Fruit fly (Drosophila melanogaster) whole organism, embryonic: ENCODE results near the gene CG17764.

Experiments
- CG10543 ChIP-seq: fragments of 200-800 bp; sonication (Bioruptor generic); optimal IDR thresholded peaks from 3 replicates; lab custom pipeline; 2017; ENCODE audit warnings: missing biosample characterization, mild to moderate bottlenecking, missing genetic modification characterization, moderate library complexity
- CG11504 ChIP-seq: fragments of 200-800 bp; sonication (Bioruptor generic); optimal IDR thresholded peaks from 3 replicates; lab custom pipeline; 2019; ENCODE audit warnings: missing biosample characterization, mild to moderate bottlenecking, missing genetic modification characterization, moderate library complexity
- CG12659 ChIP-seq: fragments of 200-800 bp; sonication (Bioruptor generic); optimal IDR thresholded peaks from 3 replicates; lab custom pipeline; 2017; ENCODE audit warnings: mild to moderate bottlenecking, missing biosample characterization, missing genetic modification reagents, missing genetic modification characterization
- CG1647 ChIP-seq: fragments of 200-800 bp; sonication (Bioruptor generic); optimal IDR thresholded peaks from 3 replicates; lab custom pipeline; 2016; ENCODE audit warnings: missing biosample characterization, missing genetic modification characterization
- CG2116 ChIP-seq: fragments of 200-800 bp; sonication (Bioruptor generic); optimal IDR thresholded peaks from 3 replicates; lab custom pipeline; 2018; ENCODE audit warnings: missing biosample characterization, mild to moderate bottlenecking, missing genetic modification characterization
- CG2129 ChIP-seq: fragments of 200-800 bp; sonication (Bioruptor generic); IDR thresholded peaks from 2 replicates; pipeline ENCODE4 v1.3.6; 2022; ENCODE audit warnings: missing biosample characterization, missing genetic modification characterization; ENCODE audit not compliant: partially characterized antibody
- CG2678 ChIP-seq: fragments of 200-800 bp; sonication (Bioruptor generic); optimal IDR thresholded peaks from 3 replicates; lab custom pipeline; 2019; ENCODE audit warnings: missing biosample characterization, mild to moderate bottlenecking, missing genetic modification characterization, moderate library complexity
- CG4282 ChIP-seq: fragments of 200-800 bp; sonication (Bioruptor generic); optimal IDR thresholded peaks from 2 replicates; lab custom pipeline; 2016; ENCODE audit warnings: missing biosample characterization, missing genetic modification characterization
- CG7372 ChIP-seq: fragments of 200-800 bp; sonication (Bioruptor generic); IDR thresholded peaks from 2 replicates; pipeline ENCODE4 v1.3.6; 2022; ENCODE audit warnings: missing biosample characterization, missing genetic modification characterization
- CG7556 ChIP-seq: fragments of 200-800 bp; sonication (Bioruptor generic); optimal IDR thresholded peaks from 2 replicates; lab custom pipeline; 2017; ENCODE audit warnings: missing biosample characterization, mild to moderate bottlenecking, missing genetic modification characterization
- CG8388 ChIP-seq: fragments of 200-800 bp; sonication (Bioruptor generic); optimal IDR thresholded peaks from 2 replicates; lab custom pipeline; 2019; ENCODE audit warnings: missing biosample characterization, mild to moderate bottlenecking, missing genetic modification characterization, moderate library complexity
- CG9437 ChIP-seq: fragments of 200-800 bp; sonication (Bioruptor generic); optimal IDR thresholded peaks from 2 replicates; lab custom pipeline; 2018; ENCODE audit warnings: missing biosample characterization, mild to moderate bottlenecking, missing genetic modification characterization
- Dp ChIP-seq: fragments of 200-800 bp; sonication (Bioruptor generic); optimal IDR thresholded peaks from 2 replicates; lab custom pipeline; 2018; ENCODE audit warnings: missing biosample characterization, mild to moderate bottlenecking, missing genetic modification characterization, moderate library complexity
- E2f1 ChIP-seq: fragments of 200-800 bp; sonication (Bioruptor generic); IDR thresholded peaks from 2 replicates; pipeline ENCODE4 v1.3.6; 2022; ENCODE audit warnings: missing biosample characterization, missing genetic modification characterization
- Fer1 ChIP-seq: fragments of 200-800 bp; sonication (Bioruptor generic); optimal IDR thresholded peaks from 2 replicates; lab custom pipeline; 2017; ENCODE audit warnings: missing biosample characterization, mild to moderate bottlenecking, missing genetic modification characterization
- H15 ChIP-seq: fragments of 200-800 bp; sonication (Bioruptor generic); IDR thresholded peaks from 3 replicates; pipeline ENCODE4 v1.3.6; 2022; ENCODE audit warnings: missing biosample characterization, missing genetic modification characterization
- Hr39 ChIP-seq: fragments of >200 bp; optimal IDR thresholded peaks from 2 replicates; lab custom pipeline; 2017
- Hr78 ChIP-seq, 2 experiments: fragments of 200-800 bp in 1 of 2; fragments of >200 bp in 1 of 2; sonication (Bioruptor generic) in 1 of 2; optimal IDR thresholded peaks; 2 replicates each; lab custom pipeline; 2017 to 2019; ENCODE audit warnings: missing biosample characterization in 2 of 2, missing genetic modification characterization in 2 of 2, mild to moderate bottlenecking in 1 of 2, moderate library complexity in 1 of 2
- Mad ChIP-seq: fragments of 200-800 bp; sonication (Bioruptor generic); optimal IDR thresholded peaks from 2 replicates; lab custom pipeline; 2016; ENCODE audit warnings: missing biosample characterization, missing genetic modification characterization
- Opbp ChIP-seq: fragments of 200-800 bp; sonication (Bioruptor generic); IDR thresholded peaks from 3 replicates; pipeline ENCODE4 v1.3.6; 2022; ENCODE audit warnings: missing biosample characterization, missing genetic modification characterization; ENCODE audit not compliant: partially characterized antibody
- Six4 ChIP-seq: fragments of 200-800 bp; sonication (Bioruptor generic); optimal IDR thresholded peaks from 2 replicates; lab custom pipeline; 2016; ENCODE audit warnings: missing biosample characterization, missing genetic modification characterization
- Sox100B ChIP-seq: fragments of 200-800 bp; sonication (Bioruptor generic); optimal IDR thresholded peaks from 3 replicates; lab custom pipeline; 2018; ENCODE audit warnings: missing biosample characterization, mild to moderate bottlenecking, missing genetic modification characterization
- Ssrp ChIP-seq: fragments of 200-800 bp; sonication (Bioruptor generic); optimal IDR thresholded peaks from 2 replicates; lab custom pipeline; 2018; ENCODE audit warnings: missing biosample characterization, mild to moderate bottlenecking, missing genetic modification characterization, moderate library complexity
- ac ChIP-seq: fragments of 200-800 bp; sonication (Bioruptor generic); optimal IDR thresholded peaks from 3 replicates; lab custom pipeline; 2017; ENCODE audit warnings: missing biosample characterization, mild to moderate bottlenecking, missing genetic modification characterization
- ase ChIP-seq: fragments of 200-800 bp; sonication (Bioruptor generic); IDR thresholded peaks from 3 replicates; pipeline ENCODE4 v1.3.6; 2022; ENCODE audit warnings: missing biosample characterization, missing genetic modification characterization
- cad ChIP-seq: fragments of >200 bp; optimal IDR thresholded peaks from 2 replicates; lab custom pipeline; 2017; ENCODE audit warnings: missing biosample characterization, missing genetic modification characterization
- chn ChIP-seq: fragments of 200-800 bp; sonication (Bioruptor generic); optimal IDR thresholded peaks from 2 replicates; lab custom pipeline; 2016; ENCODE audit warnings: missing biosample characterization, missing genetic modification characterization
- crp ChIP-seq, 2 experiments: fragments of 200-800 bp; sonication (Bioruptor generic); optimal IDR thresholded peaks; 2 replicates in 1 of 2; 3 replicates in 1 of 2; lab custom pipeline; 2017; ENCODE audit warnings: missing biosample characterization in 2 of 2, missing genetic modification characterization in 2 of 2, mild to moderate bottlenecking in 1 of 2, moderate library complexity in 1 of 2
- danr ChIP-seq: fragments of 200-800 bp; sonication (Bioruptor generic); IDR thresholded peaks from 2 replicates; pipeline ENCODE4 v1.3.6; 2022; ENCODE audit warnings: missing biosample characterization, missing genetic modification characterization
- disco-r ChIP-seq: fragments of 200-800 bp; sonication (Bioruptor generic); optimal IDR thresholded peaks from 2 replicates; lab custom pipeline; 2016; ENCODE audit warnings: missing biosample characterization, missing genetic modification characterization
- dpn ChIP-seq, 2 experiments: fragments of 200-800 bp; sonication (Bioruptor generic); optimal IDR thresholded peaks; 3 replicates each; lab custom pipeline; 2016; ENCODE audit warnings: missing biosample characterization in 2 of 2, missing genetic modification characterization in 2 of 2
- dysf ChIP-seq: fragments of 200-800 bp; sonication (Bioruptor generic); IDR thresholded peaks from 3 replicates; pipeline ENCODE4 v1.3.6; 2022; ENCODE audit warnings: missing biosample characterization, missing genetic modification characterization
- eyg ChIP-seq: fragments of 200-800 bp; sonication (Bioruptor generic); optimal IDR thresholded peaks from 3 replicates; lab custom pipeline; 2016; ENCODE audit warnings: missing biosample characterization, missing genetic modification characterization
- gce ChIP-seq: fragments of 200-800 bp; sonication (Bioruptor generic); IDR thresholded peaks from 3 replicates; pipeline ENCODE4 v1.3.6; 2022; ENCODE audit warnings: missing biosample characterization, missing genetic modification characterization
- grau ChIP-seq: fragments of 200-800 bp; optimal IDR thresholded peaks from 3 replicates; lab custom pipeline; 2019; ENCODE audit warnings: missing biosample characterization, mild to moderate bottlenecking, missing genetic modification characterization, moderate library complexity
- gsb-n ChIP-seq: fragments of 200-800 bp; sonication (Bioruptor generic); optimal IDR thresholded peaks from 3 replicates; lab custom pipeline; 2018; ENCODE audit warnings: missing biosample characterization, mild to moderate bottlenecking, missing genetic modification characterization
- insv ChIP-seq, 2 experiments: fragments of 200-800 bp; sonication (Bioruptor generic); optimal IDR thresholded peaks; 3 replicates each; lab custom pipeline; 2016 to 2018; ENCODE audit warnings: missing biosample characterization in 2 of 2, missing genetic modification characterization in 2 of 2
- kah ChIP-seq: fragments of 200-800 bp; sonication (Bioruptor generic); optimal IDR thresholded peaks from 2 replicates; lab custom pipeline; 2018; ENCODE audit warnings: missing biosample characterization, mild to moderate bottlenecking, missing genetic modification characterization
- lbe ChIP-seq: fragments of 200-800 bp; sonication (Bioruptor generic); optimal IDR thresholded peaks from 2 replicates; lab custom pipeline; 2016; ENCODE audit warnings: missing biosample characterization, mild to moderate bottlenecking, missing genetic modification characterization
- lola ChIP-seq, 3 experiments: fragments of >200 bp in 2 of 3; fragments of 200-800 bp in 1 of 3; sonication (Bioruptor generic) in 1 of 3; optimal IDR thresholded peaks; 2 replicates each; lab custom pipeline; 2017 to 2019; ENCODE audit warnings: missing biosample characterization in 3 of 3, missing genetic modification characterization in 3 of 3, mild to moderate bottlenecking in 1 of 3, moderate library complexity in 1 of 3
- nmo ChIP-seq: fragments of 200-800 bp; sonication (Bioruptor generic); optimal IDR thresholded peaks from 2 replicates; lab custom pipeline; 2018; ENCODE audit warnings: missing biosample characterization, mild to moderate bottlenecking, missing genetic modification characterization, moderate library complexity
- pzg ChIP-seq: fragments of 200-800 bp; sonication (Bioruptor generic); optimal IDR thresholded peaks from 3 replicates; lab custom pipeline; 2018; ENCODE audit warnings: missing biosample characterization, mild to moderate bottlenecking, missing genetic modification characterization, moderate library complexity
- row ChIP-seq: fragments of 200-800 bp; sonication (Bioruptor generic); IDR thresholded peaks from 3 replicates; pipeline ENCODE4 v1.3.6; 2022; ENCODE audit warnings: missing biosample characterization, missing genetic modification characterization
- so ChIP-seq: fragments of 200-800 bp; sonication (Bioruptor generic); IDR thresholded peaks from 3 replicates; pipeline ENCODE4 v1.3.6; 2022; ENCODE audit warnings: missing biosample characterization, missing genetic modification characterization
- sug ChIP-seq: fragments of 200-800 bp; optimal IDR thresholded peaks from 2 replicates; lab custom pipeline; 2019; ENCODE audit warnings: missing biosample characterization, mild to moderate bottlenecking, missing genetic modification characterization, moderate library complexity
- tio ChIP-seq: fragments of 200-800 bp; sonication (Bioruptor generic); optimal IDR thresholded peaks from 2 replicates; lab custom pipeline; 2017; ENCODE audit warnings: missing biosample characterization, missing genetic modification characterization, inconsistent platforms
- usp ChIP-seq: fragments of >200 bp; optimal IDR thresholded peaks from 2 replicates; lab custom pipeline; 2017; ENCODE audit warnings: missing biosample characterization, missing genetic modification characterization
- wek ChIP-seq: fragments of 200-800 bp; sonication (Bioruptor generic); optimal IDR thresholded peaks from 3 replicates; lab custom pipeline; 2018; ENCODE audit warnings: missing biosample characterization, mild to moderate bottlenecking, missing genetic modification characterization, moderate library complexity
- yki ChIP-seq: fragments of >200 bp; optimal IDR thresholded peaks from 3 replicates; lab custom pipeline; 2018
- zf30C ChIP-seq: fragments of 200-800 bp; sonication (Bioruptor generic); optimal IDR thresholded peaks from 3 replicates; lab custom pipeline; 2018; ENCODE audit warnings: missing biosample characterization, mild to moderate bottlenecking, missing genetic modification characterization
- zfh1 ChIP-seq: fragments of 200-800 bp; sonication (Bioruptor generic); IDR thresholded peaks from 3 replicates; pipeline ENCODE4 v1.3.6; 2022; ENCODE audit warnings: missing biosample characterization, missing genetic modification characterization

CG17764 gene

DNA sequence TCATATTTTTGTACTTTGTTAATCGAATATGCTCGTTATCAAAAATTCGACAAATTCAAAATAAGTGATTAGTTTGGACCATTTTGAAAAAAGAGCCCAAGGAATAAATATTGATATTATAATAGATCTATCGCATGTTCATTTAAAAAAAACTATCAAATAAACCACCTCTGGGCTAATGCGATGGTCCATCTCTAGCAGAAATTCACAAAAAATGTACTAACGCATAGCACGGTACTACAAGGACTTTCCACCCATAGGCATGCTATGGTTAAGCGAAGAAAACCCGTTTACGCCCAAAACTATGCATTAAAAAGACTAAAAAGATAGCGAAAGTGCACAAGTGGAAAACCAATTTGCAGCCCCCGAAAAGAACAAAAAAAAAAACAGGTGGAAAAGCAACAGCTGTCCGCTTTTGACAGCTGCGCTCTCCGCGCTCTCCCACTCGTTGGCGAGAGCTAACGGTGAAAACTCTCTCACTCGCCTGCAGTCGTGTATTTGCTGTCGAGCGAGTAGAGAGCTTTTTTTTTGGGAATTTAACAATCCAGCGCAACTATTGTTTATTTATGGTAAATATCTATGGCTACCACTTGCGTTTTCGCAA is 25.1 kb upstream of the CG17764 start, which contains the start of gene CanB (continued):
- TF ChIP-seq usp (GFP tag; lab: Kevin White, UChicago) (no peak), dpn (GFP tag; optimal IDR thresholded peaks at IDR 0.05; lab: Kevin White, UChicago) (no peak), grau (tag; lab: Kevin White, UChicago) (no peak), CG9437 (GFP tag; lab: Kevin White, UChicago) (no peak), Ssrp (tag; lab: Kevin White, UChicago) (no peak), H15 (GFP tag; lab: Robert Waterston, UW) (no peak), CG2678 (tag; lab: Kevin White, UChicago) (peak; percentile 9), cad (no peak), Six4 (GFP tag; lab: Kevin White, UChicago) (no peak), CG8388 (GFP tag; lab: Kevin White, UChicago) (no peak), CG4282 (GFP tag; lab: Kevin White, UChicago) (no peak), CG7556 (GFP tag; lab: Kevin White, UChicago) (no peak), Hr39 (lab: Kevin White, UChicago) (no peak), kah (GFP tag; lab: Kevin White, UChicago) (no peak), Hr78 (GFP tag; optimal IDR thresholded peaks at IDR 0.05; lab: Kevin White, UChicago) (no peak), so (GFP tag; lab: Robert Waterston, UW) (no peak), Opbp (GFP tag; lab: Robert Waterston, UW) (peak; percentile 53; the same call in 2 of the 3 replicates), yki (lab: Kevin White, UChicago) (no peak), row (peak; percentile 78), wek (no peak), CG12659 (GFP tag; lab: Kevin White, UChicago) (no peak), ase (no peak), zf30C (GFP tag; lab: Kevin White, UChicago) (no peak), CG2116 (GFP tag; lab: Kevin White, UChicago) (peak; percentile 60), lola (GFP tag; optimal IDR thresholded peaks at IDR 0.05; lab: Kevin White, UChicago) (no peak), CG1647 (GFP tag; lab: Kevin White, UChicago) (no peak), E2f1 (GFP tag; lab: Robert Waterston, UW) (no peak), CG10543 (no peak), sug (tag; lab: Kevin White, UChicago) (no peak), gsb-n (tag; lab: Kevin White, UChicago) (no peak), disco-r (no peak), crp (GFP tag; optimal IDR thresholded peaks at IDR 0.05; lab: Kevin White, UChicago) (peak in 1 of 2 experiments; percentile 46), nmo (GFP tag; lab: Kevin White, UChicago) (peak; percentile 28), zfh1 (GFP tag; lab: Robert Waterston, UW) (no peak), Dp (GFP tag; lab: Kevin White, UChicago) (peak; percentile 4), dysf (GFP tag; lab: Robert Waterston, UW) (no peak), danr (GFP tag; lab: Robert Waterston, UW) (no peak), CG2129 (GFP tag; lab: Robert Waterston, UW) (peak; percentile 69), CG11504 (tag; lab: Kevin White, UChicago) (peak; percentile 17), ac (GFP tag; lab: Kevin White, UChicago) (no peak), Sox100B (GFP tag; lab: Kevin White, UChicago) (no peak), CG7372 (GFP tag; lab: Robert Waterston, UW) (no peak), lbe (no peak), tio (GFP tag; lab: Kevin White, UChicago) (no peak), chn (GFP tag; lab: Kevin White, UChicago) (no peak), Mad (no peak), Fer1 (peak; percentile 11), eyg (no peak), insv (GFP tag; optimal IDR thresholded peaks at IDR 0.05; lab: Kevin White, UChicago) (no peak), gce (no peak), pzg (peak; percentile 29)
